Worm (Caenorhabditis elegans) whole organism, midembryonic: ENCODE data around the gene clh-5.
A peak's percentile ranks its signal among the peaks of the same experiment; 100 is the strongest.

Experiments
- T22C8.4 ChIP-seq: fragments of 200-800 bp; sonication (Bioruptor generic); IDR thresholded peaks from 2 replicates; pipeline ENCODE4 v1.3.6; 2022; ENCODE audit warnings: missing genetic modification characterization, missing compliant biosample characterization
- cog-1 ChIP-seq: sonication (generic microtip); optimal IDR thresholded peaks from 2 replicates; lab custom pipeline; 2016; ENCODE audit warnings: missing genetic modification characterization, missing compliant biosample characterization
- flt-1 ChIP-seq: fragments of 200-800 bp; sonication (Bioruptor generic); IDR thresholded peaks from 2 replicates; pipeline ENCODE4 v1.3.6; 2022; ENCODE audit warnings: missing genetic modification characterization, missing compliant biosample characterization
- klf-2 ChIP-seq: fragments of 200-800 bp; sonication (Bioruptor generic); conservative IDR thresholded peaks from 2 replicates; pipeline ENCODE4 v1.3.6; 2022; ENCODE audit warnings: missing genetic modification reagents, missing genetic modification characterization, missing compliant biosample characterization
- med-1 ChIP-seq: sonication (generic microtip); optimal IDR thresholded peaks from 2 replicates; lab custom pipeline; 2017; ENCODE audit warnings: missing genetic modification characterization, mild to moderate bottlenecking, missing compliant biosample characterization, antibody characterized with exemption, missing genetic modification reagents; ENCODE audit not compliant: insufficient read depth
- ref-1 ChIP-seq: fragments of 200-800 bp; sonication (Bioruptor generic); conservative IDR thresholded peaks from 2 replicates; pipeline ENCODE4 v1.3.6; 2022; ENCODE audit warnings: missing genetic modification reagents, missing genetic modification characterization, missing compliant biosample characterization
- tab-1 ChIP-seq: fragments of 200-800 bp; sonication (Bioruptor generic); IDR thresholded peaks from 2 replicates; pipeline ENCODE4 v1.3.6; 2022; ENCODE audit warnings: missing genetic modification characterization, missing compliant biosample characterization
- ztf-23 ChIP-seq: fragments of 200-800 bp; sonication (Bioruptor generic); IDR thresholded peaks from 2 replicates; pipeline ENCODE4 v1.3.6; 2022; ENCODE audit warnings: missing genetic modification reagents, missing genetic modification characterization, missing compliant biosample characterization
- ztf-29 ChIP-seq: fragments of 200-800 bp; sonication (Bioruptor generic); IDR thresholded peaks from 2 replicates; pipeline ENCODE4 v1.3.6; 2022; ENCODE audit warnings: missing genetic modification reagents, missing genetic modification characterization, missing compliant biosample characterization

clh-5 gene

ce11 chrII:9102623-9103022 lies 4.2 kb upstream of the clh-5 start:
- TF ChIP-seq tab-1: peak; percentile 83
- TF ChIP-seq flt-1: peak; percentile 89
- peak; percentile 60; the same call in 1 of the 2 replicates for TF ChIP-seq ztf-23 (GFP tag; lab: Robert Waterston, UW)
- 0 out of 2 replicates have a peak, but pooled peaks have one; percentile 28 for TF ChIP-seq ref-1 (GFP tag; lab: Robert Waterston, UW)
- 0 out of 2 replicates have a peak, but pooled peaks have one; percentile 14 for TF ChIP-seq klf-2 (GFP tag; lab: Robert Waterston, UW)
- peak; percentile 21; the same call in 1 of the 2 replicates for TF ChIP-seq T22C8.4
- 0 out of 2 replicates have a peak, but pooled peaks have one; percentile 28 for TF ChIP-seq ztf-29 (GFP tag; lab: Robert Waterston, UW)

- TF ChIP-seq T22C8.4 (no peak), klf-2 (GFP tag; lab: Robert Waterston, UW) (no peak), med-1 (GFP tag; lab: Kevin White, UChicago) (no peak), cog-1 (no peak), flt-1 (no peak)
These were observed 2.4 kb upstream of the clh-5 start, which contains the start of gene T24H10.5 for ce11 chrII:9100798-9101197. T24H10.5 (plus strand) TSS chrII:9101098.

ce11 chrII:9099017-9099416 lies 612 bp upstream of the clh-5 start, which contains the start of gene T24H10.1:
T24H10.1 (plus strand) TSS chrII:9099371.
- TF ChIP-seq klf-2 (GFP tag; lab: Robert Waterston, UW): no peak
- no peak for TF ChIP-seq cog-1
- TF ChIP-seq med-1 (GFP tag; lab: Kevin White, UChicago): no peak
- TF ChIP-seq flt-1: no peak
- no peak for TF ChIP-seq ztf-23 (GFP tag; lab: Robert Waterston, UW)
- no peak for TF ChIP-seq T22C8.4
- TF ChIP-seq ref-1 (GFP tag; lab: Robert Waterston, UW): no peak

ce11 chrII:9097302-9097701 lies 1.1 kb downstream of the clh-5 start:
- no peak for TF ChIP-seq cog-1
- TF ChIP-seq med-1 (GFP tag; lab: Kevin White, UChicago): no peak
- TF ChIP-seq flt-1: no peak
- TF ChIP-seq ztf-29 (GFP tag; lab: Robert Waterston, UW): no peak
- TF ChIP-seq ref-1 (GFP tag; lab: Robert Waterston, UW): no peak
- no peak for TF ChIP-seq klf-2 (GFP tag; lab: Robert Waterston, UW)
- TF ChIP-seq ztf-23 (GFP tag; lab: Robert Waterston, UW): no peak
- no peak for TF ChIP-seq T22C8.4
- no peak for TF ChIP-seq tab-1

- TF ChIP-seq T22C8.4: no peak
- TF ChIP-seq flt-1: no peak
These were observed 4.1 kb downstream of the clh-5 start for ce11 chrII:9094247-9094790.

- no peak for TF ChIP-seq med-1 (GFP tag; lab: Kevin White, UChicago)
- no peak for TF ChIP-seq T22C8.4
- TF ChIP-seq ztf-29 (GFP tag; lab: Robert Waterston, UW): no peak
- no peak for TF ChIP-seq flt-1
- TF ChIP-seq tab-1: no peak
- no peak for TF ChIP-seq cog-1
- no peak for TF ChIP-seq klf-2 (GFP tag; lab: Robert Waterston, UW)
- TF ChIP-seq ztf-23 (GFP tag; lab: Robert Waterston, UW): no peak
- TF ChIP-seq ref-1 (GFP tag; lab: Robert Waterston, UW): no peak
These were observed 4.8 kb downstream of the clh-5 start, which contains the start of gene C07H4.1 for ce11 chrII:9093584-9093983. C07H4.1 (minus strand) TSS chrII:9093684.

- TF ChIP-seq klf-2 (GFP tag; lab: Robert Waterston, UW) (no peak), med-1 (GFP tag; lab: Kevin White, UChicago) (no peak), ref-1 (GFP tag; lab: Robert Waterston, UW) (no peak), flt-1 (no peak), T22C8.4 (no peak), tab-1 (no peak), ztf-29 (GFP tag; lab: Robert Waterston, UW) (no peak), cog-1 (no peak), ztf-23 (GFP tag; lab: Robert Waterston, UW) (no peak)
These were observed 5.5 kb downstream of the clh-5 start for ce11 chrII:9092910-9093309.

- TF ChIP-seq flt-1 (no peak), tab-1 (no peak), ztf-29 (GFP tag; lab: Robert Waterston, UW) (no peak), med-1 (GFP tag; lab: Kevin White, UChicago) (no peak)
These were observed 12.1 kb downstream of the clh-5 start, which contains the start of gene hlh-3 for ce11 chrII:9086308-9086707. hlh-3 (plus strand) TSS chrII:9086608.

ce11 chrII:9083093-9083492 lies 15.3 kb downstream of the clh-5 start, which contains the start of gene sysm-1:
sysm-1 (minus strand) TSS chrII:9083193.
- no peak for TF ChIP-seq ref-1 (GFP tag; lab: Robert Waterston, UW)
- no peak for TF ChIP-seq ztf-23 (GFP tag; lab: Robert Waterston, UW)
- no peak for TF ChIP-seq ztf-29 (GFP tag; lab: Robert Waterston, UW)
- TF ChIP-seq tab-1: no peak
- TF ChIP-seq flt-1: no peak
- TF ChIP-seq med-1 (GFP tag; lab: Kevin White, UChicago): no peak
- no peak for TF ChIP-seq T22C8.4
- no peak for TF ChIP-seq klf-2 (GFP tag; lab: Robert Waterston, UW)

ce11 chrII:9078351-9078750 lies 20.1 kb downstream of the clh-5 start:
- TF ChIP-seq tab-1: no peak
- no peak for TF ChIP-seq ztf-23 (GFP tag; lab: Robert Waterston, UW)
- TF ChIP-seq ref-1 (GFP tag; lab: Robert Waterston, UW): no peak
- TF ChIP-seq cog-1: no peak
- TF ChIP-seq flt-1: no peak
- no peak for TF ChIP-seq T22C8.4
- no peak for TF ChIP-seq ztf-29 (GFP tag; lab: Robert Waterston, UW)
- no peak for TF ChIP-seq klf-2 (GFP tag; lab: Robert Waterston, UW)
- TF ChIP-seq med-1 (GFP tag; lab: Kevin White, UChicago): no peak
